Worm (Caenorhabditis elegans): ENCODE results near the gene unc-98.

The unc-98 gene

DNA sequence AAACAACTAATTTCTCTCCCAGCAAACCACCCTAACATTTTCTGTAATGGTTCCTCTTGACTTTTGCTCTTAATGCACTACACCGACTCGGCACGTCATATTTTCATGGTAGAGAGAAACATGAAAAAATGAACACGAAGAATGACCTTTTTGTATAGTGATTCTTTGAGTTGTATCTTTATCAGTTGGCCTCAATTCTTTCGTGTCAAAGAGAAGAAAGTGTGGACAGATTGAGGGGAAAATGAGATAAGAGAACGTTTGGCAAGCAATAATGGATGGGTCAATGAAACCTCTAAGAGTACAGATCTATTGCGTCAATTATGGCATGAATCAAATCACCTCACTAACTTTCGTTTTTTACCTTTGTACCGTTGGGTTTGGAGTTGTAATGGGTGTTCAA is 2.5 kb upstream of the unc-98 start (continued):
- TF ChIP-seq alr-1 (tag; optimal IDR thresholded peaks at IDR 0.05; ENCODE audit: borderline replicate concordance) (no peak), sox-4 (tag; optimal IDR thresholded peaks at IDR 0.05) (no peak), ceh-63 (GFP tag; optimal IDR thresholded peaks at IDR 0.05) (no peak), unc-98 (GFP tag; IDR thresholded peaks at IDR 0.05) (no peak), lin-15B (tag; optimal IDR thresholded peaks at IDR 0.05) (no peak), mep-1 (tag; optimal IDR thresholded peaks at IDR 0.05) (no peak), lin-14 (GFP tag; optimal IDR thresholded peaks at IDR 0.05) (peak; percentile 6), nhr-28 (tag; optimal IDR thresholded peaks at IDR 0.05) (no peak), nhr-85 (tag) (no peak), nhr-47 (tag; optimal IDR thresholded peaks at IDR 0.05) (no peak), fkh-4 (tag; optimal IDR thresholded peaks at IDR 0.05; ENCODE audit: borderline replicate concordance) (no peak), vab-15 (tag; optimal IDR thresholded peaks at IDR 0.05) (no peak), pqm-1 (tag; optimal IDR thresholded peaks at IDR 0.05) (peak; percentile 80), aha-1 (tag; optimal IDR thresholded peaks at IDR 0.05) (no peak), xbp-1 (tag; optimal IDR thresholded peaks at IDR 0.05) (no peak), nhr-84 (tag; optimal IDR thresholded peaks at IDR 0.05) (no peak), tlp-1 (tag; optimal IDR thresholded peaks at IDR 0.05) (no peak), lsy-2 (tag; optimal IDR thresholded peaks at IDR 0.05) (no peak), nhr-77 (tag; optimal IDR thresholded peaks at IDR 0.05) (no peak), elt-3 (tag; optimal IDR thresholded peaks at IDR 0.05) (peak in 1 of 6 experiments; percentile 3), egl-13 (tag; optimal IDR thresholded peaks at IDR 0.05) (no peak), swsn-7 (tag; optimal IDR thresholded peaks at IDR 0.05) (no peak), nhr-71 (tag; optimal IDR thresholded peaks at IDR 0.05) (peak; percentile 4), unc-30 (tag; optimal IDR thresholded peaks at IDR 0.05) (no peak), blmp-1 (tag; optimal IDR thresholded peaks at IDR 0.05) (peak; percentile 55), C04F5.9 (tag; optimal IDR thresholded peaks at IDR 0.05) (no peak), dsc-1 (tag; optimal IDR thresholded peaks at IDR 0.05) (no peak), elt-2 (tag; optimal IDR thresholded peaks at IDR 0.05) (peak; percentile 50), fkh-8 (tag; optimal IDR thresholded peaks at IDR 0.05) (no peak), nhr-12 (tag; optimal IDR thresholded peaks at IDR 0.05) (no peak), nhr-19 (GFP tag; conservative IDR thresholded peaks at IDR 0.05) (no peak)

DNA sequence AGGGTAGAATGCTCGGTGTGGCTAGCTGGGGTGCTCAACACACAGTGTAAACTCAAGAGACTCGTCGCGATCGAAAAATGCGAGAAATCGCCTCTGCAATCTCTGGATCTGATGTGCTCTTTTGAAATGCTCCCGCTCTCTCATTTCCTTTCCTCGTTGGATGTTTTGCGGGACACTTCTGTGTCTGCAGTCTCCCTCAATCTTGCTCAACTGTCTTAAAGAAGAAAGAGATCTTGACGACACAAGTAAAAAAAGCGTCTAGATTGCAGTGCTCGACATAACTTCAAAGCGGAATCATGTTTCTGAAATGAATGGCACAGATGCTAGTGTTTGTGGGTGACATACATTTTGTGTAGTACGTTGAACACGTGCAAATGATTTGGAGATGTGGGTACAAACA is 210 bp upstream of the unc-98 start:
- TF ChIP-seq hlh-4 (tag; optimal IDR thresholded peaks at IDR 0.05), result no peak
- no peak for TF ChIP-seq egl-27 (tag; optimal IDR thresholded peaks at IDR 0.05)
- TF ChIP-seq pax-3 (tag; optimal IDR thresholded peaks at IDR 0.05), result no peak
- TF ChIP-seq tbx-2 (tag; optimal IDR thresholded peaks at IDR 0.05), result peak; percentile 1
- no peak for TF ChIP-seq mef-2 (tag; optimal IDR thresholded peaks at IDR 0.05)
- TF ChIP-seq efl-1 (optimal IDR thresholded peaks at IDR 0.05), result no peak
- peak in 1 of 2 experiments; percentile 15 for TF ChIP-seq efl-1 (GFP tag; optimal IDR thresholded peaks at IDR 0.05 in 1 of 2)
- TF ChIP-seq ets-5 (GFP tag; IDR thresholded peaks at IDR 0.05), result no peak
- TF ChIP-seq fkh-10 (GFP tag; optimal IDR thresholded peaks at IDR 0.05), result no peak
- TF ChIP-seq unc-30 (tag; optimal IDR thresholded peaks at IDR 0.05), result no peak
- TF ChIP-seq ceh-63 (GFP tag; optimal IDR thresholded peaks at IDR 0.05), result no peak
- no peak for TF ChIP-seq Y116A8C.19 (tag; optimal IDR thresholded peaks at IDR 0.05; ENCODE audit: borderline replicate concordance)
- no peak for TF ChIP-seq ceh-82 (tag; optimal IDR thresholded peaks at IDR 0.05)
- TF ChIP-seq ceh-90 (tag; optimal IDR thresholded peaks at IDR 0.05), result no peak
- no peak for TF ChIP-seq ceh-88 (GFP tag; IDR thresholded peaks at IDR 0.05)
- TF ChIP-seq egl-13 (tag; optimal IDR thresholded peaks at IDR 0.05), result no peak
- no peak for TF ChIP-seq grh-1 (GFP tag; IDR thresholded peaks at IDR 0.05)
- TF ChIP-seq aly-2 (tag; optimal IDR thresholded peaks at IDR 0.05), result no peak
- peak; percentile 5 for TF ChIP-seq irx-1 (tag; optimal IDR thresholded peaks at IDR 0.05)
- peak in 1 of 2 experiments; percentile 53 for TF ChIP-seq lsy-2 (tag; optimal IDR thresholded peaks at IDR 0.05)
- no peak for TF ChIP-seq lin-13 (GFP tag; optimal IDR thresholded peaks at IDR 0.05)
- no peak for TF ChIP-seq elt-3 (tag; optimal IDR thresholded peaks at IDR 0.05)
- peak; percentile 76 for TF ChIP-seq dsc-1 (tag; optimal IDR thresholded peaks at IDR 0.05)
- TF ChIP-seq aha-1 (tag; optimal IDR thresholded peaks at IDR 0.05), result no peak
- no peak for TF ChIP-seq zip-4 (GFP tag; optimal IDR thresholded peaks at IDR 0.05)
- no peak for TF ChIP-seq isw-1 (GFP tag; IDR thresholded peaks at IDR 0.05)
- no peak for TF ChIP-seq skn-1 (tag; optimal IDR thresholded peaks at IDR 0.05)
- peak in 1 of 2 experiments; percentile 20 for TF ChIP-seq mdl-1 (tag; optimal IDR thresholded peaks at IDR 0.05)
- TF ChIP-seq unc-98 (GFP tag; IDR thresholded peaks at IDR 0.05), result no peak
- no peak for TF ChIP-seq nhr-84 (tag; optimal IDR thresholded peaks at IDR 0.05)
- TF ChIP-seq snpc-4 (tag; optimal IDR thresholded peaks at IDR 0.05), result no peak
- no peak for TF ChIP-seq ama-1 (optimal IDR thresholded peaks at IDR 0.05)

Measured in whole organism, L1 larva.